Fruit fly (Drosophila melanogaster) whole organism, embryonic: ENCODE results near the gene Pex10.

Experiments
- CG10274 ChIP-seq: fragments of 200-800 bp; sonication (Bioruptor generic); optimal IDR thresholded peaks from 3 replicates; lab custom pipeline; 2017; ENCODE audit warnings: missing biosample characterization, mild to moderate bottlenecking, missing genetic modification characterization
- CG14014 ChIP-seq: fragments of 200-800 bp; sonication (Bioruptor generic); IDR thresholded peaks from 2 replicates; pipeline ENCODE4 v1.3.6; 2022; ENCODE audit warnings: missing biosample characterization, missing genetic modification characterization
- CG16863 ChIP-seq: fragments of 200-800 bp; sonication (Bioruptor generic); optimal IDR thresholded peaks from 3 replicates; lab custom pipeline; 2016; ENCODE audit warnings: missing biosample characterization, missing genetic modification characterization
- CG17568 ChIP-seq: fragments of 200-800 bp; sonication (Bioruptor generic); optimal IDR thresholded peaks from 2 replicates; lab custom pipeline; 2018; ENCODE audit warnings: missing biosample characterization, mild to moderate bottlenecking, missing genetic modification characterization, moderate library complexity
- CG2116 ChIP-seq: fragments of 200-800 bp; sonication (Bioruptor generic); optimal IDR thresholded peaks from 3 replicates; lab custom pipeline; 2018; ENCODE audit warnings: missing biosample characterization, mild to moderate bottlenecking, missing genetic modification characterization
- CG2120 ChIP-seq: fragments of 200-800 bp; sonication (Bioruptor generic); optimal IDR thresholded peaks from 3 replicates; lab custom pipeline; 2016; ENCODE audit warnings: missing biosample characterization, missing genetic modification characterization
- CG2199 ChIP-seq: fragments of 200-800 bp; sonication (Bioruptor generic); IDR thresholded peaks from 3 replicates; pipeline ENCODE4 v1.3.6; 2022; ENCODE audit warnings: missing biosample characterization, missing genetic modification characterization
- CG2678 ChIP-seq: fragments of 200-800 bp; sonication (Bioruptor generic); optimal IDR thresholded peaks from 3 replicates; lab custom pipeline; 2019; ENCODE audit warnings: missing biosample characterization, mild to moderate bottlenecking, missing genetic modification characterization, moderate library complexity
- CG2875 ChIP-seq: fragments of 200-800 bp; sonication (Bioruptor generic); optimal IDR thresholded peaks from 2 replicates; lab custom pipeline; 2017; ENCODE audit warnings: missing biosample characterization, mild to moderate bottlenecking, missing genetic modification characterization, missing genetic modification reagents
- CG4404 ChIP-seq: fragments of 200-800 bp; sonication (Bioruptor generic); IDR thresholded peaks from 2 replicates; pipeline ENCODE4 v1.3.6; 2022; ENCODE audit warnings: missing biosample characterization, missing genetic modification characterization
- CG4424 ChIP-seq: fragments of 200-800 bp; sonication (Bioruptor generic); optimal IDR thresholded peaks from 3 replicates; lab custom pipeline; 2016; ENCODE audit warnings: missing biosample characterization, missing genetic modification characterization
- CG4854 ChIP-seq: fragments of 200-800 bp; sonication (Bioruptor generic); optimal IDR thresholded peaks from 2 replicates; lab custom pipeline; 2016; ENCODE audit warnings: missing biosample characterization, missing genetic modification characterization, inconsistent platforms
- CG6254 ChIP-seq: fragments of 200-800 bp; sonication (Bioruptor generic); optimal IDR thresholded peaks from 3 replicates; lab custom pipeline; 2017; ENCODE audit warnings: mild to moderate bottlenecking, missing biosample characterization, missing genetic modification reagents, missing genetic modification characterization
- CG6791 ChIP-seq: fragments of 200-800 bp; sonication (Bioruptor generic); IDR thresholded peaks from 3 replicates; pipeline ENCODE4 v1.3.6; 2022; ENCODE audit warnings: missing biosample characterization, missing genetic modification characterization; ENCODE audit not compliant: partially characterized antibody
- CG9876 ChIP-seq: fragments of 200-800 bp; sonication (Bioruptor generic); optimal IDR thresholded peaks from 2 replicates; lab custom pipeline; 2016; ENCODE audit warnings: missing biosample characterization, missing genetic modification characterization
- CrebB ChIP-seq: fragments of 200-800 bp; sonication (Bioruptor generic); optimal IDR thresholded peaks from 3 replicates; lab custom pipeline; 2018; ENCODE audit warnings: missing biosample characterization, mild to moderate bottlenecking, missing genetic modification characterization
- Doc3 ChIP-seq: fragments of 200-800 bp; sonication (Bioruptor generic); IDR thresholded peaks from 3 replicates; pipeline ENCODE4 v1.3.6; 2022; ENCODE audit warnings: missing biosample characterization, missing genetic modification characterization; ENCODE audit not compliant: partially characterized antibody
- E2f1 ChIP-seq: fragments of 200-800 bp; sonication (Bioruptor generic); IDR thresholded peaks from 2 replicates; pipeline ENCODE4 v1.3.6; 2022; ENCODE audit warnings: missing biosample characterization, missing genetic modification characterization
- Gug ChIP-seq: fragments of 200-800 bp; sonication (Bioruptor generic); IDR thresholded peaks from 4 replicates; pipeline ENCODE4 v1.3.6; 2022; ENCODE audit warnings: missing biosample characterization, missing genetic modification characterization
- Hr3 ChIP-seq: fragments of 200-800 bp; sonication (Bioruptor generic); optimal IDR thresholded peaks from 3 replicates; lab custom pipeline; 2016; ENCODE audit warnings: missing biosample characterization, missing genetic modification characterization
- MTF-1 ChIP-seq: fragments of 200-800 bp; sonication (Bioruptor generic); optimal IDR thresholded peaks from 2 replicates; lab custom pipeline; 2018; ENCODE audit warnings: missing biosample characterization, mild to moderate bottlenecking, missing genetic modification characterization, borderline replicate concordance
- Mad ChIP-seq: fragments of 200-800 bp; sonication (Bioruptor generic); optimal IDR thresholded peaks from 2 replicates; lab custom pipeline; 2016; ENCODE audit warnings: missing biosample characterization, missing genetic modification characterization
- NC2α ChIP-seq: fragments of 200-800 bp; sonication (Bioruptor generic); optimal IDR thresholded peaks from 2 replicates; lab custom pipeline; 2016; ENCODE audit warnings: missing biosample characterization, missing genetic modification characterization
- NC2β ChIP-seq: fragments of 200-800 bp; sonication (Bioruptor generic); optimal IDR thresholded peaks from 2 replicates; lab custom pipeline; 2016; ENCODE audit warnings: missing biosample characterization, missing genetic modification characterization
- Ravus ChIP-seq: fragments of 200-800 bp; sonication (Bioruptor generic); IDR thresholded peaks from 2 replicates; pipeline ENCODE4 v1.3.6; 2022; ENCODE audit warnings: missing biosample characterization, missing genetic modification characterization
- Sox102F ChIP-seq: fragments of 200-800 bp; sonication (Bioruptor generic); optimal IDR thresholded peaks from 2 replicates; lab custom pipeline; 2018; ENCODE audit warnings: missing biosample characterization, mild to moderate bottlenecking, missing genetic modification characterization, moderate library complexity
- ab ChIP-seq: fragments of 200-800 bp; sonication (Bioruptor generic); optimal IDR thresholded peaks from 2 replicates; lab custom pipeline; 2016; ENCODE audit warnings: missing biosample characterization, missing genetic modification characterization
- abd-A ChIP-seq: fragments of 200-800 bp; sonication (Bioruptor generic); optimal IDR thresholded peaks from 3 replicates; lab custom pipeline; 2019; ENCODE audit warnings: missing biosample characterization, mild to moderate bottlenecking, missing genetic modification characterization, moderate library complexity
- bigmax ChIP-seq: fragments of 200-800 bp; sonication (Bioruptor generic); optimal IDR thresholded peaks from 2 replicates; lab custom pipeline; 2018; ENCODE audit warnings: missing biosample characterization, mild to moderate bottlenecking, missing genetic modification characterization
- bsh ChIP-seq, 2 experiments: fragments of 200-800 bp; sonication (Bioruptor generic); optimal IDR thresholded peaks; 2 replicates each; lab custom pipeline; 2017 to 2018; ENCODE audit warnings: mild to moderate bottlenecking in 2 of 2, missing biosample characterization in 2 of 2, missing genetic modification characterization in 2 of 2, moderate library complexity in 1 of 2
- chn ChIP-seq: fragments of 200-800 bp; sonication (Bioruptor generic); optimal IDR thresholded peaks from 2 replicates; lab custom pipeline; 2016; ENCODE audit warnings: missing biosample characterization, missing genetic modification characterization
- dm ChIP-seq: fragments of 200-800 bp; sonication (Bioruptor generic); optimal IDR thresholded peaks from 3 replicates; lab custom pipeline; 2016; ENCODE audit warnings: missing biosample characterization, missing genetic modification characterization
- dysf ChIP-seq: fragments of 200-800 bp; sonication (Bioruptor generic); IDR thresholded peaks from 3 replicates; pipeline ENCODE4 v1.3.6; 2022; ENCODE audit warnings: missing biosample characterization, missing genetic modification characterization
- ems ChIP-seq: fragments of 200-800 bp; sonication (Bioruptor generic); optimal IDR thresholded peaks from 3 replicates; lab custom pipeline; 2016; ENCODE audit warnings: missing biosample characterization, missing genetic modification characterization
- eve ChIP-seq, 2 experiments: fragments of >200 bp; optimal IDR thresholded peaks; 2 replicates each; lab custom pipeline; 2017; ENCODE audit warnings: missing biosample characterization in 2 of 2, missing genetic modification characterization in 2 of 2
- ewg ChIP-seq: fragments of 200-800 bp; sonication (Bioruptor generic); optimal IDR thresholded peaks from 3 replicates; lab custom pipeline; 2017; ENCODE audit warnings: mild to moderate bottlenecking, missing biosample characterization, missing genetic modification reagents, missing genetic modification characterization
- her ChIP-seq: fragments of 200-800 bp; sonication (Bioruptor generic); optimal IDR thresholded peaks from 2 replicates; lab custom pipeline; 2016; ENCODE audit warnings: missing biosample characterization, missing genetic modification characterization
- inv ChIP-seq: fragments of 200-800 bp; sonication (Bioruptor generic); IDR thresholded peaks from 2 replicates; pipeline ENCODE4 v1.3.6; 2022; ENCODE audit warnings: missing biosample characterization, missing genetic modification characterization; ENCODE audit not compliant: partially characterized antibody
- lab ChIP-seq: fragments of 200-800 bp; sonication (Bioruptor generic); optimal IDR thresholded peaks from 3 replicates; lab custom pipeline; 2017; ENCODE audit warnings: missing biosample characterization, missing genetic modification characterization, mild to moderate bottlenecking, moderate library complexity, missing genetic modification reagents
- psq ChIP-seq: fragments of 200-800 bp; sonication (Bioruptor generic); optimal IDR thresholded peaks from 2 replicates; lab custom pipeline; 2017; ENCODE audit warnings: missing biosample characterization, missing genetic modification characterization
- scrt ChIP-seq: fragments of 200-800 bp; sonication (Bioruptor generic); optimal IDR thresholded peaks from 2 replicates; lab custom pipeline; 2018; ENCODE audit warnings: missing biosample characterization, mild to moderate bottlenecking, missing genetic modification characterization, moderate library complexity
- sens ChIP-seq: fragments of 200-800 bp; sonication (Bioruptor generic); peaks from one replicate; lab custom pipeline; 2016; ENCODE audit warnings: missing biosample characterization, missing genetic modification characterization
- stc ChIP-seq: fragments of 200-800 bp; sonication (Bioruptor generic); IDR thresholded peaks from 2 replicates; pipeline ENCODE4 v1.3.6; 2022; ENCODE audit warnings: missing biosample characterization, missing genetic modification characterization
- stwl ChIP-seq: fragments of 200-800 bp; sonication (Bioruptor generic); optimal IDR thresholded peaks from 3 replicates; lab custom pipeline; 2018; ENCODE audit warnings: missing biosample characterization, mild to moderate bottlenecking, missing genetic modification characterization, moderate library complexity
- tin ChIP-seq: fragments of 200-800 bp; sonication (Bioruptor generic); optimal IDR thresholded peaks from 3 replicates; lab custom pipeline; 2016; ENCODE audit warnings: missing biosample characterization, missing genetic modification characterization
- tll ChIP-seq, 2 experiments: fragments of 200-800 bp in 1 of 2; fragments of >200 bp in 1 of 2; sonication (Bioruptor generic) in 1 of 2; optimal IDR thresholded peaks; 2 replicates each; lab custom pipeline; 2017 to 2019; ENCODE audit warnings: missing biosample characterization in 2 of 2, missing genetic modification characterization in 2 of 2, mild to moderate bottlenecking in 1 of 2, moderate library complexity in 1 of 2
- zen ChIP-seq: fragments of 200-800 bp; sonication (Bioruptor generic); optimal IDR thresholded peaks from 3 replicates; lab custom pipeline; 2018; ENCODE audit warnings: missing biosample characterization, mild to moderate bottlenecking, missing genetic modification characterization, moderate library complexity
- zfh2 ChIP-seq: fragments of 200-800 bp; sonication (Bioruptor generic); optimal IDR thresholded peaks from 2 replicates; lab custom pipeline; 2016; ENCODE audit warnings: missing biosample characterization, missing genetic modification characterization

The Pex10 gene

DNA sequence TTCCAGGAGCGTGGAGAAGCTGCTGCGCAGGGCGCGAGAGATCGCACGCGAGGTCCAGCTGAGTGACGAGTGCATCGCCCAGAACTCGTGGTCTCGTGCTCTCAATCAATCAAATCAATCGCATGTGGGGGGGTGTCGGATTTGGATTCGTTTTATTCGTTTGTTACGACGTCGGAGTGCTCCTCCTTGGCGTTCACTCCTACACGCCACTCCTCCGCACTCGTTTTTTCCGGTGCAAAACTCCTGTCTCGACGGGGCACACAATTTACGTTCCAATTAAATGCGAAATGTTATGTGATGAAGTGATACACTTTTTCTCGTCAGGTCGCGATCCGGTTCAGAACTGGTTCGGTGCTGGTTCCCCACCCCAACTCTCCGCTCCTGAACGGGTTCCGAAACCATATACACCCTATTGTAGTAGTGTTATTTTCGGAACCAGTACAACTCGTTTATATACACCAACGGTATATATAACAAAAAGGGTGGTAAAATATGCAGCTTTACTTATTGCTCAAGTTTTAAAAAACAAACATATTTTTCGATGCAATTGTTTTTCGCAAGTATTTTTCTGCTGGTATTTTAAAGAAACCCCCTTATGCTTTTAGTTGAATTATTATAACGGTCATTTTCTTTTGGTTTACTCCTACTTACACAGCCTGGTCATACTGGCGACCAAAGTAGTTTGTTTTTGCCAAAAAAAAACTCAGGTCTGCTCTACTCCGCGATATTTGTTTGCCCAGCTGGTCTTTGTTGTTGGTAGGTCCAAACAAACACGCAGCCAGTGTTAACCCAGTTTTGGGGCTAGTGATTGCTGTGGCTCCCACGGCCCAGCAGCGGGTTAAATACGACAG is 21.3 kb upstream of the Pex10 start, which contains the start of the genes CG12091 and pns (continued):
- peak; percentile 38 for TF ChIP-seq psq (GFP tag; lab: Kevin White, UChicago)
- peak; percentile 69 for TF ChIP-seq CG14014 (GFP tag; lab: Robert Waterston, UW)
- TF ChIP-seq CG9876 (GFP tag; lab: Kevin White, UChicago): peak; percentile 64
- peak; percentile 76 for TF ChIP-seq CG2120 (GFP tag; lab: Kevin White, UChicago)
- TF ChIP-seq eve (GFP tag; optimal IDR thresholded peaks at IDR 0.05; lab: Kevin White, UChicago): no peak
- peak; percentile 53 for TF ChIP-seq ewg (GFP tag; lab: Kevin White, UChicago)
- peak; percentile 56 for TF ChIP-seq NC2β (GFP tag; lab: Kevin White, UChicago)
- TF ChIP-seq CG4424 (GFP tag; lab: Kevin White, UChicago): peak; percentile 69
- TF ChIP-seq dysf (GFP tag; lab: Robert Waterston, UW): peak; percentile 59; the same call in 2 of the 3 replicates
- TF ChIP-seq zfh2 (GFP tag; lab: Kevin White, UChicago): peak; percentile 48
- TF ChIP-seq dm: peak; percentile 61
- TF ChIP-seq tin (GFP tag; lab: Kevin White, UChicago): peak; percentile 74
- peak; percentile 73; the same call in 1 of the 2 replicates for TF ChIP-seq inv (GFP tag; lab: Robert Waterston, UW)
- TF ChIP-seq CG17568: no peak
- peak; percentile 18; the same call in 1 of the 3 replicates for TF ChIP-seq CG6791
- no peak for TF ChIP-seq CG2199 (GFP tag; lab: Robert Waterston, UW)
- peak; percentile 54 for TF ChIP-seq CG16863
- peak; percentile 0 for TF ChIP-seq NC2α
- no peak for TF ChIP-seq tll (GFP tag; optimal IDR thresholded peaks at IDR 0.05; lab: Kevin White, UChicago)
- peak; percentile 41 for TF ChIP-seq CG2116 (GFP tag; lab: Kevin White, UChicago)
- peak; percentile 89 for TF ChIP-seq abd-A (tag; lab: Kevin White, UChicago)
- TF ChIP-seq scrt (GFP tag; lab: Kevin White, UChicago): peak; percentile 56
- TF ChIP-seq stc: 0 out of 2 replicates have a peak, but pooled peaks have one; percentile 43
- peak; percentile 97 for TF ChIP-seq sens (GFP tag; lab: Kevin White, UChicago)
- TF ChIP-seq stwl (tag; lab: Kevin White, UChicago): peak; percentile 67
- no peak for TF ChIP-seq CG10274 (GFP tag; lab: Kevin White, UChicago)
- TF ChIP-seq bigmax (GFP tag; lab: Kevin White, UChicago): peak; percentile 7
- TF ChIP-seq MTF-1 (GFP tag; lab: Kevin White, UChicago): no peak
- TF ChIP-seq CG2875 (GFP tag; lab: Kevin White, UChicago): peak; percentile 44
- TF ChIP-seq ab (GFP tag; lab: Kevin White, UChicago): no peak
- TF ChIP-seq CG4404 (GFP tag; lab: Robert Waterston, UW): no peak
- peak; percentile 55 for TF ChIP-seq E2f1
- TF ChIP-seq her (GFP tag; lab: Kevin White, UChicago): no peak
- TF ChIP-seq CG2678 (tag; lab: Kevin White, UChicago): peak; percentile 68
- TF ChIP-seq bsh (GFP tag; optimal IDR thresholded peaks at IDR 0.05; lab: Kevin White, UChicago): peak in 1 of 2 experiments; percentile 56
- peak; percentile 60 for TF ChIP-seq CG4854 (GFP tag; lab: Kevin White, UChicago)
- TF ChIP-seq lab (GFP tag; lab: Kevin White, UChicago): peak; percentile 71
- TF ChIP-seq CrebB (tag; lab: Kevin White, UChicago): peak; percentile 62
- TF ChIP-seq Doc3 (GFP tag; lab: Robert Waterston, UW): no peak
- no peak for TF ChIP-seq Ravus
- TF ChIP-seq ems (GFP tag; lab: Kevin White, UChicago): peak; percentile 71
- peak; percentile 72 for TF ChIP-seq zen (tag; lab: Kevin White, UChicago)
- TF ChIP-seq CG6254 (GFP tag; lab: Kevin White, UChicago): peak; percentile 100
- peak; percentile 79 for TF ChIP-seq chn (GFP tag; lab: Kevin White, UChicago)
- TF ChIP-seq Sox102F (GFP tag; lab: Kevin White, UChicago): peak; percentile 68
- peak; percentile 45 for TF ChIP-seq Mad
- TF ChIP-seq Gug: peak; percentile 2; the same call in 1 of the 4 replicates
- TF ChIP-seq Hr3 (GFP tag; lab: Kevin White, UChicago): peak; percentile 41
